Worm (Caenorhabditis elegans) whole organism, young adult: ENCODE results near the gene oac-55.
A peak's percentile ranks its signal among the peaks of the same experiment; 100 is the strongest.

Experiments used
- B0261.1 ChIP-seq: sonication (generic microtip); optimal IDR thresholded peaks from 2 replicates; lab custom pipeline; 2016; ENCODE audit warnings: mild to moderate bottlenecking, missing genetic modification characterization, moderate library complexity, missing compliant biosample characterization
- ccch-3 ChIP-seq: fragments of 200-800 bp; sonication (Bioruptor generic); optimal IDR thresholded peaks from 2 replicates; lab custom pipeline; 2018; ENCODE audit warnings: mild to moderate bottlenecking, missing genetic modification characterization, missing compliant biosample characterization
- cebp-2 ChIP-seq: fragments of 200-800 bp; sonication (Bioruptor generic); IDR thresholded peaks from 2 replicates; pipeline ENCODE4 v1.3.6; 2022; ENCODE audit warnings: missing genetic modification characterization, missing compliant biosample characterization
- ceh-40 ChIP-seq: fragments of 200-800 bp; sonication (Bioruptor generic); IDR thresholded peaks from 2 replicates; pipeline ENCODE4 v1.3.6; 2022; ENCODE audit warnings: missing genetic modification characterization, missing compliant biosample characterization
- hmg-20 ChIP-seq: fragments of 200-800 bp; sonication (Bioruptor generic); IDR thresholded peaks from 2 replicates; pipeline ENCODE4 v1.3.6; 2022; ENCODE audit warnings: missing genetic modification reagents, missing genetic modification characterization, missing compliant biosample characterization
- madf-6 ChIP-seq: fragments of 200-800 bp; sonication (Bioruptor generic); IDR thresholded peaks from 2 replicates; pipeline ENCODE4 v1.3.6; 2022; ENCODE audit warnings: missing genetic modification reagents, missing genetic modification characterization, missing compliant biosample characterization
- mxl-1 ChIP-seq: sonication (generic microtip); optimal IDR thresholded peaks from 2 replicates; lab custom pipeline; 2016; ENCODE audit warnings: missing genetic modification characterization, missing compliant biosample characterization
- nfya-1 ChIP-seq: sonication (generic microtip); optimal IDR thresholded peaks from 2 replicates; lab custom pipeline; 2017; ENCODE audit warnings: antibody characterized with exemption, missing compliant biosample characterization, missing genetic modification characterization, borderline replicate concordance; ENCODE audit not compliant: insufficient read depth
- repo-1 ChIP-seq: sonication (generic microtip); optimal IDR thresholded peaks from 2 replicates; lab custom pipeline; 2017; ENCODE audit warnings: mild to moderate bottlenecking, missing genetic modification characterization, missing compliant biosample characterization
- snpc-4 ChIP-seq, 5 experiments: fragments of 150-350 bp in 1 of 5; sonication (generic microtip) in 4 of 5; optimal IDR thresholded peaks; 2 replicates each; lab custom pipeline; 2014 to 2018; ENCODE audit warnings: missing genetic modification characterization in 5 of 5, missing biosample characterization in 3 of 5, antibody characterized with exemption in 2 of 5, mild to moderate bottlenecking in 2 of 5, missing compliant biosample characterization in 2 of 5, missing genotype in 2 of 5, moderate library complexity in 2 of 5, missing genetic modification reagents in 1 of 5

DNA sequence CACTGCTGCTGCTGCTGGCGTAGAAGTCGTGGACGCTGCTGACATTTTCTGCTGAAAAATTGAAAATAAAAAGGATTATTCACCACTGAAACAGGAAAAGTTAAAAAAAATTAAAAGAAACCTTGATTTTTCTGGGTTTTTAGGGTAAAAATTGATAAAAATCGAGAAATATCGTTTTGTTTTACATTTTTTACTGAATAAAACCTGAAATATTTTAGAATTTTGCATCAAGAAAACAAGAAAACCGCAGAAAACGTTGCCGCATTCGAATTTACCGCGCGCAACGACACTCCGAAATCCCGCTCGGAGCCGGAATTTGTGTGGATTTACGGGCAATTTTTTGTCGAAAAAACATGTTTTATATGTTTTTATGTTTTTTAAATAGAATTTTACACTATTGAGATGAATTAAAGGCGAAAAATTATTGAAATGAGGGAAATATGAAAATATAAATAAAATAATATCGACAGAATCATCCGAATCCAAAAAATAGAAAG, 1.5 kb upstream of the oac-55 start, which contains the start of gene chk-1:
- no peak for TF ChIP-seq ccch-3
- TF ChIP-seq hmg-20 (GFP tag; lab: Robert Waterston, UW), result no peak
- TF ChIP-seq B0261.1 (tag; lab: Kevin White, UChicago), result no peak
- no peak for TF ChIP-seq nfya-1 (tag; lab: Kevin White, UChicago)
- TF ChIP-seq mxl-1, result no peak
- TF ChIP-seq ceh-40 (GFP tag; lab: Robert Waterston, UW), result no peak
- peak; percentile 49; the same call in 1 of the 2 replicates for TF ChIP-seq madf-6
- TF ChIP-seq repo-1 (tag; lab: Kevin White, UChicago), result no peak
- no peak for TF ChIP-seq snpc-4 (GFP tag; optimal IDR thresholded peaks at IDR 0.05; lab: Kevin White, UChicago)
- TF ChIP-seq snpc-4 (tag; optimal IDR thresholded peaks at IDR 0.05; lab: Kevin White, UChicago), result no peak
- no peak for TF ChIP-seq cebp-2 (GFP tag; lab: Robert Waterston, UW)
